Worm (Caenorhabditis elegans): Measurements from ENCODE around the gene F55F3.4.

F55F3.4 gene

DNA sequence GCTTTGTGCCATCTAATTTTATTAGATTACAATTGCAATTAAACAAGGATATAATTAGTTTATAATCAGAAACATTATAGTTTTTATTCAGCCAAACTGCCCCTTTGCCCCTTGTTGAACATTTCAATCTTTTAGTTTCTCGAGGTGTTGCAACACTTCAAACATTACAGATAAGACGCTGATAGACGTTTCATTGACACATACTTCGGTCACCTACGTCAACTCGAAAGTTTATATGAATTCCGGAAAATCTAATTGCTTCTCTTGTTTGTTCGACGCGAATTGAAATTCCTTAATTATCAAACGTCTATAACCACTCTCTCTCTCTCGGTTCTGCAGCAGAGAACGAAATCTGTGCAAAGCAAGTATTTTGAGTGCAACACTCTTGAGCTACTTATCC is 18.1 kb upstream of the F55F3.4 start (continued):
- no peak for TF ChIP-seq snpc-1.2 (GFP tag; IDR thresholded peaks at IDR 0.05)
- no peak for TF ChIP-seq gei-8 (GFP tag; optimal IDR thresholded peaks at IDR 0.05)
- no peak for TF ChIP-seq nhr-25 (tag; optimal IDR thresholded peaks at IDR 0.05; ENCODE audit: borderline replicate concordance, insufficient read depth)
- TF ChIP-seq hlh-11 (tag; optimal IDR thresholded peaks at IDR 0.05) = peak; percentile 46
- no peak for TF ChIP-seq set-16 (GFP tag; IDR thresholded peaks at IDR 0.05)
- no peak for TF ChIP-seq snpc-4 (tag; optimal IDR thresholded peaks at IDR 0.05)
- TF ChIP-seq lin-13 (GFP tag; optimal IDR thresholded peaks at IDR 0.05) = no peak
- no peak for TF ChIP-seq mep-1 (tag; optimal IDR thresholded peaks at IDR 0.05)
- 0 out of 2 replicates have a peak, but pooled peaks have one; percentile 32 for TF ChIP-seq php-3 (GFP tag; IDR thresholded peaks at IDR 0.05)
- no peak for TF ChIP-seq lsy-2 (tag; optimal IDR thresholded peaks at IDR 0.05)
- TF ChIP-seq daf-12 (tag; optimal IDR thresholded peaks at IDR 0.05) = no peak
- no peak for TF ChIP-seq hif-1 (tag; optimal IDR thresholded peaks at IDR 0.05)
- TF ChIP-seq rbr-2 (tag; optimal IDR thresholded peaks at IDR 0.05) = no peak
- TF ChIP-seq mes-2 (tag; optimal IDR thresholded peaks at IDR 0.05; ENCODE audit: poor library complexity, severe bottlenecking) = no peak
- no peak for TF ChIP-seq spr-1 (tag; optimal IDR thresholded peaks at IDR 0.05)
- no peak for TF ChIP-seq mxl-3 (GFP tag; optimal IDR thresholded peaks at IDR 0.05)
- no peak for TF ChIP-seq lin-15B (tag; optimal IDR thresholded peaks at IDR 0.05)
- no peak for TF ChIP-seq ceh-28 (tag; optimal IDR thresholded peaks at IDR 0.05)
- TF ChIP-seq lin-1 (GFP tag; IDR thresholded peaks at IDR 0.05) = no peak
- TF ChIP-seq dmd-6 (GFP tag; IDR thresholded peaks at IDR 0.05) = peak; percentile 96
- no peak for TF ChIP-seq F10B5.3 (tag; optimal IDR thresholded peaks at IDR 0.05)
- no peak for TF ChIP-seq unc-39 (tag; optimal IDR thresholded peaks at IDR 0.05)
- TF ChIP-seq F49E8.2 (tag; optimal IDR thresholded peaks at IDR 0.05; ENCODE audit: borderline replicate concordance) = no peak
- TF ChIP-seq mdl-1 (tag; optimal IDR thresholded peaks at IDR 0.05) = peak in 1 of 2 experiments; percentile 6
- no peak for TF ChIP-seq nhr-111 (GFP tag; optimal IDR thresholded peaks at IDR 0.05)
- no peak for TF ChIP-seq dpl-1 (GFP tag; optimal IDR thresholded peaks at IDR 0.05)
- peak; percentile 70 for TF ChIP-seq dve-1 (tag; optimal IDR thresholded peaks at IDR 0.05; ENCODE audit: insufficient read depth)
- no peak for TF ChIP-seq T20F7.1 (GFP tag; optimal IDR thresholded peaks at IDR 0.05)
- no peak for TF ChIP-seq nhr-102 (tag; optimal IDR thresholded peaks at IDR 0.05)

DNA sequence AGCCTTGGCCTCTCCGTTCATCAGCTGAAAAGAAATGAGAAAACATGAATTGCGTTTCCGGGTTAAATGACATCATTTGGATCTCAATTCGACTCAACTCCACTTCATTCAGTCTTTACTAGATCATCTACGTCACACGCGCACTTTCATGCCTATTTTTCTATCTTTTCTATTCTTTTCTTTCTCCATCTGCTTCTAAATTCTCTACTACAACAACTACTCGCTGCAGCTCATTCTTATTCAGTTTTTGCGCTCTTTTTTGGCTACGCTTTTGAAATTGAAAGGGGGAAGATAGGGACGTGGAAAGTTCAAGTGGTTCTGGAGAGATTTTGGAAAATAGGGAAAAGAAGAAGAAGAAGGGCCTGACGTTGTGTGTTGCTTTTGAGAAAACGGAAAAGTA is 16.8 kb upstream of the F55F3.4 start:
- TF ChIP-seq unc-62 (GFP tag; optimal IDR thresholded peaks at IDR 0.05 in 1 of 2) (peak in 1 of 2 experiments; percentile 50), unc-62 (tag; optimal IDR thresholded peaks at IDR 0.05) (no peak), daf-16 (GFP tag; optimal IDR thresholded peaks at IDR 0.05) (no peak), daf-16 (tag; optimal IDR thresholded peaks at IDR 0.05) (peak; percentile 6), rbr-2 (tag; optimal IDR thresholded peaks at IDR 0.05) (peak; percentile 18), tag-97 (GFP tag; IDR thresholded peaks at IDR 0.05) (no peak), lin-38 (GFP tag; IDR thresholded peaks at IDR 0.05) (0 out of 2 replicates have a peak, but pooled peaks have one; percentile 23), ces-1 (GFP tag; optimal IDR thresholded peaks at IDR 0.05) (peak; percentile 49), nhr-237 (tag; optimal IDR thresholded peaks at IDR 0.05) (no peak), lin-39 (tag; optimal IDR thresholded peaks at IDR 0.05) (peak; percentile 35), dmd-8 (GFP tag; IDR thresholded peaks at IDR 0.05) (no peak), ctbp-1 (GFP tag; IDR thresholded peaks at IDR 0.05) (peak; percentile 56), R02D3.7 (tag; optimal IDR thresholded peaks at IDR 0.05) (no peak), nhr-6 (tag; optimal IDR thresholded peaks at IDR 0.05) (no peak), fkh-10 (GFP tag; optimal IDR thresholded peaks at IDR 0.05) (peak; percentile 96), dpl-1 (GFP tag; optimal IDR thresholded peaks at IDR 0.05) (no peak), lin-13 (GFP tag; optimal IDR thresholded peaks at IDR 0.05) (no peak), mxl-3 (GFP tag; optimal IDR thresholded peaks at IDR 0.05) (peak; percentile 7), lsy-2 (tag; optimal IDR thresholded peaks at IDR 0.05) (peak; percentile 32 to 64), ama-1 (optimal IDR thresholded peaks at IDR 0.05) (peak; percentile 16), tra-1 (GFP tag; IDR thresholded peaks at IDR 0.05) (0 out of 2 replicates have a peak, but pooled peaks have one; percentile 37), mep-1 (tag; optimal IDR thresholded peaks at IDR 0.05) (peak; percentile 47), hmg-1.1 (GFP tag; IDR thresholded peaks at IDR 0.05) (0 out of 2 replicates have a peak, but pooled peaks have one; percentile 34), F10B5.3 (tag; optimal IDR thresholded peaks at IDR 0.05) (no peak), dmd-6 (GFP tag; IDR thresholded peaks at IDR 0.05) (peak; percentile 44), F26F4.8 (GFP tag; conservative IDR thresholded peaks at IDR 0.05) (no peak), hlh-11 (tag; optimal IDR thresholded peaks at IDR 0.05) (peak; percentile 22), nhr-42 (GFP tag; IDR thresholded peaks at IDR 0.05) (no peak), duxl-1 (tag; optimal IDR thresholded peaks at IDR 0.05; ENCODE audit: poor library complexity) (no peak), hlh-30 (tag; optimal IDR thresholded peaks at IDR 0.05; ENCODE audit: insufficient read depth) (peak; percentile 36)
